Fruit fly (Drosophila melanogaster): ENCODE results near the gene Larp4B.
A peak's percentile ranks its signal among the peaks of the same experiment; 100 is the strongest.

Larp4B gene

DNA sequence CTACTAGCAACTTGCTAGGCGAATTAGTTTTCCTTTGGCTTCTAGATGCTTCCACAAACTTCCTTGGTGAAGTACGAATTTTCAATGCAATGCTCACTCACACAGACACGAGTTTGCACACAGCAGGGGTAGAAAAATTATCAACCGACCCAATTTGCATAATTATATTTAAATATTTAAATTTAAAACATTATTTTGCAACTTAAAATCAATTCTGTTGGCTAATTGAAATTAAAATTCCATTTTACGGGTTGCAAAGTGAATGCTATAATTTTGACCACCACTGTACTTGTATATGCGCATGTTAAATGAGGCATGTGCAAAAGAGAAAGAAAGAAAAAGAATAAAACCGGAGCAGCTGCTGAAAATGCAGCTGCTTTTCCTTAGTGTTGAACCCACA lies 30.6 kb upstream of the Larp4B start:
- TF ChIP-seq Sp1 (GFP tag; optimal IDR thresholded peaks at IDR 0.05) (peak; percentile 95), Dif (GFP tag; optimal IDR thresholded peaks at IDR 0.05; ENCODE audit: partially characterized antibody) (no peak), N (GFP tag; optimal IDR thresholded peaks at IDR 0.05) (no peak), Vsx2 (GFP tag; optimal IDR thresholded peaks at IDR 0.05; ENCODE audit: partially characterized antibody) (no peak), foxo (GFP tag; optimal IDR thresholded peaks at IDR 0.05) (peak; percentile 55 to 97), usp (GFP tag; optimal IDR thresholded peaks at IDR 0.05) (no peak), CrebA (GFP tag; optimal IDR thresholded peaks at IDR 0.05; ENCODE audit: borderline replicate concordance) (no peak), pan (optimal IDR thresholded peaks at IDR 0.05) (no peak), psq (GFP tag; optimal IDR thresholded peaks at IDR 0.05) (peak; percentile 95), Myc (optimal IDR thresholded peaks at IDR 0.05) (no peak), fru (GFP tag; optimal IDR thresholded peaks at IDR 0.05) (peak; percentile 93), brk (GFP tag; optimal IDR thresholded peaks at IDR 0.05) (peak; percentile 93), Hnf4 (GFP tag; optimal IDR thresholded peaks at IDR 0.05) (peak; percentile 90), dl (GFP tag; optimal IDR thresholded peaks at IDR 0.05; ENCODE audit: insufficient read depth in 1 of 2, partially characterized antibody in 2 of 2) (no peak), Rel (GFP tag; optimal IDR thresholded peaks at IDR 0.05) (peak; percentile 95), Rel (tag; optimal IDR thresholded peaks at IDR 0.05) (peak; percentile 81), ey (GFP tag; optimal IDR thresholded peaks at IDR 0.05) (peak; percentile 88), Hr83 (GFP tag; optimal IDR thresholded peaks at IDR 0.05; ENCODE audit: poor library complexity, severe bottlenecking) (peak; percentile 68), HLH106 (tag; optimal IDR thresholded peaks at IDR 0.05) (peak; percentile 94), h (GFP tag; optimal IDR thresholded peaks at IDR 0.05) (peak; percentile 97), br (GFP tag; optimal IDR thresholded peaks at IDR 0.05) (peak; percentile 92), sv (GFP tag; optimal IDR thresholded peaks at IDR 0.05) (peak; percentile 67), woc (GFP tag; optimal IDR thresholded peaks at IDR 0.05) (peak; percentile 85), CG9705 (GFP tag; optimal IDR thresholded peaks at IDR 0.05) (peak; percentile 25), Hr78 (GFP tag; optimal IDR thresholded peaks at IDR 0.05) (no peak), jim (GFP tag; optimal IDR thresholded peaks at IDR 0.05) (no peak), rgr (GFP tag; optimal IDR thresholded peaks at IDR 0.05) (peak; percentile 97), Mio (GFP tag; optimal IDR thresholded peaks at IDR 0.05) (no peak), dmrt93B (GFP tag; optimal IDR thresholded peaks at IDR 0.05) (peak; percentile 84), CG32264 (GFP tag; optimal IDR thresholded peaks at IDR 0.05) (peak; percentile 87), Abd-B (GFP tag; optimal IDR thresholded peaks at IDR 0.05) (no peak), GATAd (GFP tag; optimal IDR thresholded peaks at IDR 0.05) (peak; percentile 84), dsf (GFP tag; optimal IDR thresholded peaks at IDR 0.05; ENCODE audit: borderline replicate concordance) (peak; percentile 54), Jra (GFP tag; optimal IDR thresholded peaks at IDR 0.05) (peak; percentile 85), lola (GFP tag; optimal IDR thresholded peaks at IDR 0.05) (no peak), tai (GFP tag; optimal IDR thresholded peaks at IDR 0.05) (no peak), sage (GFP tag; optimal IDR thresholded peaks at IDR 0.05) (peak; percentile 95), OdsH (GFP tag; optimal IDR thresholded peaks at IDR 0.05) (peak; percentile 97), Dfd (GFP tag; optimal IDR thresholded peaks at IDR 0.05) (no peak)

DNA sequence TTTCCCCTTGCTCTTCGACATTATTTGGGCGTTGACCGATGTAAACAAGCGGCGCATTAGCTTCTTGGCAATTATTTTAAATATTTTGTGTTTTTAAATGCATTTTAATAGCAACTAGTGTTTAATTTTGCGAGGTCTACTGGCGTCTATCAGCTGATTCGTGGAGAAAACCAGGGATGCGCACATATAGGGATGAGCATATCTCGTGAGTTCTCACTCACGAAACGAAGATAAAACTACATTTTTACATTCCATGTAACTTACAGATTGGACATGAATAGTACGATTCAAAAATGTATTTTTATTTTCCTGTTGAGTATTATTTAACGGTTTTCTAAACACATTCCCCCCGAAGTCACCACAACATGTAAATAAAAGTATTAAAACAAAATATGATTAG lies 27.2 kb upstream of the Larp4B start, which contains the start of gene CG14966:
TSS of gene CG14966 (minus strand) at position 168 of the 400 bp plus-strand sequence.
- TF ChIP-seq pan (optimal IDR thresholded peaks at IDR 0.05) (no peak), jim (GFP tag; optimal IDR thresholded peaks at IDR 0.05) (peak; percentile 14), Dfd (GFP tag; optimal IDR thresholded peaks at IDR 0.05) (no peak), h (GFP tag; optimal IDR thresholded peaks at IDR 0.05) (peak; percentile 55), GATAd (GFP tag; optimal IDR thresholded peaks at IDR 0.05) (no peak), Hr83 (GFP tag; optimal IDR thresholded peaks at IDR 0.05; ENCODE audit: poor library complexity, severe bottlenecking) (peak; percentile 55), rgr (GFP tag; optimal IDR thresholded peaks at IDR 0.05) (peak; percentile 59), Mio (GFP tag; optimal IDR thresholded peaks at IDR 0.05) (no peak), CG9705 (GFP tag; optimal IDR thresholded peaks at IDR 0.05) (peak; percentile 13), brk (GFP tag; optimal IDR thresholded peaks at IDR 0.05) (no peak), br (GFP tag; optimal IDR thresholded peaks at IDR 0.05) (peak; percentile 45), Dif (GFP tag; optimal IDR thresholded peaks at IDR 0.05; ENCODE audit: partially characterized antibody) (no peak), Vsx2 (GFP tag; optimal IDR thresholded peaks at IDR 0.05; ENCODE audit: partially characterized antibody) (no peak), usp (GFP tag; optimal IDR thresholded peaks at IDR 0.05) (no peak), sage (GFP tag; optimal IDR thresholded peaks at IDR 0.05) (peak; percentile 25), foxo (GFP tag; optimal IDR thresholded peaks at IDR 0.05) (peak in 1 of 2 experiments; percentile 59), sv (GFP tag; optimal IDR thresholded peaks at IDR 0.05) (peak; percentile 5), OdsH (GFP tag; optimal IDR thresholded peaks at IDR 0.05) (peak; percentile 44), tai (GFP tag; optimal IDR thresholded peaks at IDR 0.05) (no peak), Rel (GFP tag; optimal IDR thresholded peaks at IDR 0.05) (no peak), Rel (tag; optimal IDR thresholded peaks at IDR 0.05) (peak; percentile 55), HLH106 (tag; optimal IDR thresholded peaks at IDR 0.05) (peak; percentile 25), dl (GFP tag; optimal IDR thresholded peaks at IDR 0.05; ENCODE audit: insufficient read depth in 1 of 2, partially characterized antibody in 2 of 2) (no peak), fru (GFP tag; optimal IDR thresholded peaks at IDR 0.05) (peak; percentile 43), Myc (optimal IDR thresholded peaks at IDR 0.05) (no peak), Hnf4 (GFP tag; optimal IDR thresholded peaks at IDR 0.05) (peak; percentile 79), Sp1 (GFP tag; optimal IDR thresholded peaks at IDR 0.05) (peak; percentile 15), woc (GFP tag; optimal IDR thresholded peaks at IDR 0.05) (peak; percentile 68), dsf (GFP tag; optimal IDR thresholded peaks at IDR 0.05; ENCODE audit: borderline replicate concordance) (no peak), Jra (GFP tag; optimal IDR thresholded peaks at IDR 0.05) (peak; percentile 50)
